Worm (Caenorhabditis elegans): ENCODE data around the gene K05B2.2.

Gene K05B2.2

ce11 chrX:4881310-4881709, 24.6 kb upstream of the K05B2.2 start:
- no peak for TF ChIP-seq ceh-82 (tag; optimal IDR thresholded peaks at IDR 0.05)
- no peak for TF ChIP-seq ama-1 (optimal IDR thresholded peaks at IDR 0.05)
- no peak for TF ChIP-seq nhr-77 (tag; optimal IDR thresholded peaks at IDR 0.05)
- TF ChIP-seq ZK546.5 (tag; optimal IDR thresholded peaks at IDR 0.05): no peak
- no peak for TF ChIP-seq pha-4 (tag; optimal IDR thresholded peaks at IDR 0.05)
- TF ChIP-seq lsy-12 (tag; optimal IDR thresholded peaks at IDR 0.05): no peak
- TF ChIP-seq lin-39 (tag; optimal IDR thresholded peaks at IDR 0.05): no peak
- TF ChIP-seq skn-1 (tag; optimal IDR thresholded peaks at IDR 0.05): no peak
- no peak for TF ChIP-seq tbx-2 (tag; optimal IDR thresholded peaks at IDR 0.05)
- no peak for TF ChIP-seq snpc-4 (tag; optimal IDR thresholded peaks at IDR 0.05)
- no peak for TF ChIP-seq lin-15B (tag; optimal IDR thresholded peaks at IDR 0.05)
- no peak for TF ChIP-seq R02D3.7 (tag; optimal IDR thresholded peaks at IDR 0.05)
- TF ChIP-seq nhr-43 (tag; optimal IDR thresholded peaks at IDR 0.05; ENCODE audit: poor library complexity, severe bottlenecking): no peak
- no peak for TF ChIP-seq aly-2 (tag; optimal IDR thresholded peaks at IDR 0.05)
- TF ChIP-seq fos-1 (tag; optimal IDR thresholded peaks at IDR 0.05): no peak
- TF ChIP-seq fkh-10 (GFP tag; optimal IDR thresholded peaks at IDR 0.05): no peak
- TF ChIP-seq ztf-4 (tag; optimal IDR thresholded peaks at IDR 0.05): no peak

- TF ChIP-seq nhr-77 (tag; optimal IDR thresholded peaks at IDR 0.05): no peak
- TF ChIP-seq ceh-82 (tag; optimal IDR thresholded peaks at IDR 0.05): no peak
- TF ChIP-seq aly-2 (tag; optimal IDR thresholded peaks at IDR 0.05): no peak
- TF ChIP-seq ama-1 (optimal IDR thresholded peaks at IDR 0.05): no peak
- TF ChIP-seq nhr-76 (tag; optimal IDR thresholded peaks at IDR 0.05): no peak
- no peak for TF ChIP-seq snpc-4 (tag; optimal IDR thresholded peaks at IDR 0.05)
- no peak for TF ChIP-seq nhr-237 (tag; optimal IDR thresholded peaks at IDR 0.05)
- TF ChIP-seq sea-2 (GFP tag; optimal IDR thresholded peaks at IDR 0.05): no peak
- no peak for TF ChIP-seq lin-15B (tag; optimal IDR thresholded peaks at IDR 0.05)
- TF ChIP-seq nhr-67 (tag; optimal IDR thresholded peaks at IDR 0.05): no peak
- TF ChIP-seq fkh-10 (GFP tag; optimal IDR thresholded peaks at IDR 0.05): no peak
- no peak for TF ChIP-seq elt-1 (tag; optimal IDR thresholded peaks at IDR 0.05)
- TF ChIP-seq hmg-11 (tag; optimal IDR thresholded peaks at IDR 0.05): no peak
- TF ChIP-seq lsy-12 (tag; optimal IDR thresholded peaks at IDR 0.05): no peak
- TF ChIP-seq nhr-28 (tag; optimal IDR thresholded peaks at IDR 0.05): no peak
Observed at ce11 chrX:4885651-4886050, 20.2 kb upstream of the K05B2.2 start, which contains the start of gene arrd-23. arrd-23 (plus strand) TSS chrX:4885951.

ce11 chrX:4890159-4890558, 15.7 kb upstream of the K05B2.2 start, which contains the start of gene T07F12.2:
T07F12.2 (plus strand) TSS chrX:4890245.
- TF ChIP-seq nfya-1 (tag; optimal IDR thresholded peaks at IDR 0.05; ENCODE audit: insufficient read depth): peak; percentile 44
- peak; percentile 3 for TF ChIP-seq tbx-2 (tag; optimal IDR thresholded peaks at IDR 0.05)
- TF ChIP-seq elt-2 (tag; optimal IDR thresholded peaks at IDR 0.05): peak; percentile 17
- TF ChIP-seq lin-39 (tag; optimal IDR thresholded peaks at IDR 0.05): peak; percentile 39
- TF ChIP-seq ama-1 (optimal IDR thresholded peaks at IDR 0.05): peak; percentile 20
- no peak for TF ChIP-seq unc-62 (GFP tag; optimal IDR thresholded peaks at IDR 0.05)
- TF ChIP-seq nhr-28 (tag; optimal IDR thresholded peaks at IDR 0.05): no peak
- no peak for TF ChIP-seq zag-1 (tag; optimal IDR thresholded peaks at IDR 0.05)
- TF ChIP-seq hmg-11 (tag; optimal IDR thresholded peaks at IDR 0.05): peak; percentile 65
- TF ChIP-seq pha-4 (tag; optimal IDR thresholded peaks at IDR 0.05): peak; percentile 41
- TF ChIP-seq nhr-25 (tag; optimal IDR thresholded peaks at IDR 0.05): peak; percentile 53
- no peak for TF ChIP-seq nhr-23 (tag; optimal IDR thresholded peaks at IDR 0.05)

- no peak for TF ChIP-seq nhr-76 (tag; optimal IDR thresholded peaks at IDR 0.05)
- TF ChIP-seq unc-62 (GFP tag; optimal IDR thresholded peaks at IDR 0.05): no peak
- no peak for TF ChIP-seq tbx-2 (tag; optimal IDR thresholded peaks at IDR 0.05)
- no peak for TF ChIP-seq ztf-4 (tag; optimal IDR thresholded peaks at IDR 0.05)
- peak; percentile 33 for TF ChIP-seq pha-4 (tag; optimal IDR thresholded peaks at IDR 0.05)
- no peak for TF ChIP-seq nhr-28 (tag; optimal IDR thresholded peaks at IDR 0.05)
- peak; percentile 33 for TF ChIP-seq ceh-28 (tag; optimal IDR thresholded peaks at IDR 0.05)
- TF ChIP-seq nhr-12 (tag; optimal IDR thresholded peaks at IDR 0.05): no peak
- no peak for TF ChIP-seq daf-12 (tag; optimal IDR thresholded peaks at IDR 0.05)
- TF ChIP-seq mdl-1 (tag; optimal IDR thresholded peaks at IDR 0.05): no peak
- TF ChIP-seq snpc-4 (tag; optimal IDR thresholded peaks at IDR 0.05): no peak
- no peak for TF ChIP-seq elt-3 (tag; optimal IDR thresholded peaks at IDR 0.05)
- peak; percentile 41 for TF ChIP-seq nhr-25 (tag; optimal IDR thresholded peaks at IDR 0.05)
- TF ChIP-seq aly-2 (tag; optimal IDR thresholded peaks at IDR 0.05): no peak
- TF ChIP-seq egl-27 (tag; optimal IDR thresholded peaks at IDR 0.05): no peak
- TF ChIP-seq nhr-23 (tag; optimal IDR thresholded peaks at IDR 0.05): peak; percentile 43
- TF ChIP-seq ceh-16 (tag; optimal IDR thresholded peaks at IDR 0.05): no peak
- peak; percentile 20 for TF ChIP-seq elt-2 (tag; optimal IDR thresholded peaks at IDR 0.05)
- TF ChIP-seq ztf-11 (tag; optimal IDR thresholded peaks at IDR 0.05): no peak
Observed at ce11 chrX:4893623-4894105, 12.2 kb upstream of the K05B2.2 start, which contains the start of gene T07F12.1. T07F12.1 (plus strand) TSS chrX:4894055.
